Worm (Caenorhabditis elegans) whole organism, L2 larva: ENCODE measurements around the gene cyp-33C2.

ENCODE experiments used
- C34F6.9 ChIP-seq: fragments of 150-350 bp; optimal IDR thresholded peaks from 2 replicates; lab custom pipeline; 2014; ENCODE audit warnings: missing biosample characterization, missing genetic modification characterization
- F13H6.1 ChIP-seq: sonication (generic microtip); optimal IDR thresholded peaks from 2 replicates; lab custom pipeline; 2016; ENCODE audit warnings: missing genetic modification characterization, missing compliant biosample characterization
- R02D3.7 ChIP-seq: fragments of 150-350 bp; optimal IDR thresholded peaks from 2 replicates; lab custom pipeline; 2014; ENCODE audit warnings: missing biosample characterization, missing genetic modification characterization
- Y55F3AM.14 ChIP-seq: fragments of 200-800 bp; sonication (Bioruptor generic); optimal IDR thresholded peaks from 2 replicates; lab custom pipeline; 2018; ENCODE audit warnings: mild to moderate bottlenecking, missing genetic modification characterization, missing compliant biosample characterization
- ZK546.5 ChIP-seq: sonication (generic microtip); optimal IDR thresholded peaks from 2 replicates; lab custom pipeline; 2017; ENCODE audit warnings: missing biosample characterization, missing genetic modification characterization
- alr-1 ChIP-seq: fragments of 150-350 bp; optimal IDR thresholded peaks from 2 replicates; lab custom pipeline; 2014; ENCODE audit warnings: missing biosample characterization, missing genetic modification characterization
- ama-1 ChIP-seq: fragments of 150-350 bp; optimal IDR thresholded peaks from 2 replicates; lab custom pipeline; 2018; ENCODE audit warnings: inconsistent platforms
- blmp-1 ChIP-seq: sonication (generic microtip); optimal IDR thresholded peaks from 2 replicates; lab custom pipeline; 2017; ENCODE audit warnings: missing genetic modification characterization, mild to moderate bottlenecking, missing compliant biosample characterization, antibody characterized with exemption, moderate library complexity; ENCODE audit not compliant: insufficient read depth
- ceh-16 ChIP-seq: fragments of 150-350 bp; optimal IDR thresholded peaks from 2 replicates; lab custom pipeline; 2014; ENCODE audit warnings: missing biosample characterization, missing genetic modification characterization
- ceh-82 ChIP-seq: fragments of 150-350 bp; optimal IDR thresholded peaks from 2 replicates; lab custom pipeline; 2014; ENCODE audit warnings: missing biosample characterization, missing genetic modification characterization
- crh-2 ChIP-seq: sonication (generic microtip); optimal IDR thresholded peaks from 2 replicates; lab custom pipeline; 2017; ENCODE audit warnings: missing biosample characterization, missing genetic modification characterization
- dmd-4 ChIP-seq: sonication (generic microtip); optimal IDR thresholded peaks from 2 replicates; lab custom pipeline; 2017; ENCODE audit warnings: missing biosample characterization, missing genetic modification characterization
- egl-27 ChIP-seq: sonication (generic microtip); optimal IDR thresholded peaks from 3 replicates; lab custom pipeline; 2017; ENCODE audit warnings: missing biosample characterization, missing genetic modification reagents, missing genetic modification characterization
- elt-1 ChIP-seq: fragments of 150-350 bp; optimal IDR thresholded peaks from 2 replicates; lab custom pipeline; 2014; ENCODE audit warnings: missing biosample characterization, missing genetic modification characterization
- elt-3 ChIP-seq: sonication (generic microtip); optimal IDR thresholded peaks from 2 replicates; lab custom pipeline; 2017; ENCODE audit warnings: missing biosample characterization, missing genetic modification characterization
- fos-1 ChIP-seq: fragments of 150-350 bp; optimal IDR thresholded peaks from 2 replicates; lab custom pipeline; 2014; ENCODE audit warnings: missing biosample characterization, missing genetic modification characterization
- gmeb-1 ChIP-seq: fragments of 150-350 bp; optimal IDR thresholded peaks from 2 replicates; lab custom pipeline; 2014; ENCODE audit warnings: missing biosample characterization, missing genetic modification characterization
- lin-11 ChIP-seq: fragments of 150-350 bp; sonication (generic microtip); optimal IDR thresholded peaks from 2 replicates; lab custom pipeline; 2014; ENCODE audit warnings: missing biosample characterization, missing genetic modification characterization, inconsistent platforms, mixed read lengths
- lin-13 ChIP-seq: fragments of 150-350 bp; optimal IDR thresholded peaks from 2 replicates; lab custom pipeline; 2014; ENCODE audit warnings: missing biosample characterization, missing genetic modification reagents, missing genetic modification characterization
- lin-39 ChIP-seq: fragments of 150-350 bp; optimal IDR thresholded peaks from 2 replicates; lab custom pipeline; 2014; ENCODE audit warnings: missing biosample characterization, missing genetic modification reagents, missing genetic modification characterization
- lsy-2 ChIP-seq, 2 experiments: fragments of 150-350 bp in 1 of 2; sonication (generic microtip) in 1 of 2; optimal IDR thresholded peaks; 2 replicates each; lab custom pipeline; 2014 to 2017; ENCODE audit warnings: missing biosample characterization in 2 of 2, missing genetic modification characterization in 2 of 2
- mab-5 ChIP-seq: fragments of 150-350 bp; optimal IDR thresholded peaks from 2 replicates; lab custom pipeline; 2014; ENCODE audit warnings: missing biosample characterization, missing genetic modification characterization
- mbf-1 ChIP-seq: sonication (generic microtip); optimal IDR thresholded peaks from 2 replicates; lab custom pipeline; 2017; ENCODE audit warnings: missing biosample characterization, missing genetic modification characterization
- mdl-1 ChIP-seq, 2 experiments: fragments of 150-350 bp in 1 of 2; sonication (generic microtip) in 1 of 2; optimal IDR thresholded peaks; 2 replicates each; lab custom pipeline; 2017; ENCODE audit warnings: missing biosample characterization in 2 of 2, missing genetic modification characterization in 2 of 2
- nhr-10 ChIP-seq: sonication (generic microtip); optimal IDR thresholded peaks from 2 replicates; lab custom pipeline; 2017; ENCODE audit warnings: missing biosample characterization, missing genetic modification characterization
- nhr-12 ChIP-seq: fragments of 150-350 bp; optimal IDR thresholded peaks from 2 replicates; lab custom pipeline; 2014; ENCODE audit warnings: missing biosample characterization, missing genetic modification characterization
- nhr-129 ChIP-seq: fragments of 150-350 bp; optimal IDR thresholded peaks from 2 replicates; lab custom pipeline; 2014; ENCODE audit warnings: missing biosample characterization, missing genetic modification characterization
- nhr-21 ChIP-seq: fragments of 150-350 bp; optimal IDR thresholded peaks from 2 replicates; lab custom pipeline; 2014; ENCODE audit warnings: missing biosample characterization, missing genetic modification characterization
- nhr-23 ChIP-seq: fragments of 150-350 bp; optimal IDR thresholded peaks from 2 replicates; lab custom pipeline; 2014; ENCODE audit warnings: missing biosample characterization, missing genetic modification reagents, missing genetic modification characterization
- nhr-6 ChIP-seq: fragments of 150-350 bp; optimal IDR thresholded peaks from 2 replicates; lab custom pipeline; 2014; ENCODE audit warnings: missing biosample characterization, missing genetic modification characterization
- nhr-77 ChIP-seq: fragments of 150-350 bp; optimal IDR thresholded peaks from 2 replicates; lab custom pipeline; 2014; ENCODE audit warnings: missing biosample characterization, missing genetic modification characterization
- peb-1 ChIP-seq: fragments of 150-350 bp; optimal IDR thresholded peaks from 2 replicates; lab custom pipeline; 2014; ENCODE audit warnings: missing biosample characterization, missing genetic modification characterization
- sem-4 ChIP-seq: fragments of 150-350 bp; optimal IDR thresholded peaks from 2 replicates; lab custom pipeline; 2014; ENCODE audit warnings: missing biosample characterization, missing genetic modification reagents, missing genetic modification characterization
- skn-1 ChIP-seq: sonication (generic microtip); optimal IDR thresholded peaks from 2 replicates; lab custom pipeline; 2017; ENCODE audit warnings: missing biosample characterization, missing genetic modification characterization
- sma-9 ChIP-seq, 2 experiments: fragments of 150-350 bp in 1 of 2; sonication (generic microtip) in 1 of 2; optimal IDR thresholded peaks; 2 replicates each; lab custom pipeline; 2014 to 2016; ENCODE audit warnings: missing genetic modification characterization in 2 of 2, mild to moderate bottlenecking in 1 of 2, missing biosample characterization in 1 of 2, missing compliant biosample characterization in 1 of 2, missing genetic modification reagents in 1 of 2, moderate library complexity in 1 of 2
- snpc-4 ChIP-seq: fragments of 150-350 bp; optimal IDR thresholded peaks from 2 replicates; lab custom pipeline; 2014; ENCODE audit warnings: missing biosample characterization, missing genetic modification characterization
- unc-55 ChIP-seq: fragments of 150-350 bp; sonication (generic microtip); optimal IDR thresholded peaks from 3 replicates; lab custom pipeline; 2014; ENCODE audit warnings: missing biosample characterization, missing genetic modification reagents, missing genetic modification characterization
- unc-62 ChIP-seq: fragments of 150-350 bp; optimal IDR thresholded peaks from 2 replicates; lab custom pipeline; 2014; ENCODE audit warnings: missing biosample characterization, missing genetic modification reagents, missing genetic modification characterization
- zag-1 ChIP-seq: fragments of 150-350 bp; optimal IDR thresholded peaks from 2 replicates; lab custom pipeline; 2014; ENCODE audit warnings: missing biosample characterization, missing genetic modification characterization
- ztf-1 ChIP-seq: fragments of 200-800 bp; sonication (Bioruptor generic); conservative IDR thresholded peaks from 2 replicates; pipeline ENCODE4 v1.3.6; 2022; ENCODE audit warnings: missing genetic modification characterization, missing compliant biosample characterization
- ztf-11 ChIP-seq: sonication (generic microtip); optimal IDR thresholded peaks from 2 replicates; lab custom pipeline; 2017; ENCODE audit warnings: missing biosample characterization, missing genetic modification characterization
- ztf-4 ChIP-seq: fragments of 150-350 bp; optimal IDR thresholded peaks from 2 replicates; lab custom pipeline; 2014; ENCODE audit warnings: missing biosample characterization, missing genetic modification characterization

cyp-33C2 gene

DNA sequence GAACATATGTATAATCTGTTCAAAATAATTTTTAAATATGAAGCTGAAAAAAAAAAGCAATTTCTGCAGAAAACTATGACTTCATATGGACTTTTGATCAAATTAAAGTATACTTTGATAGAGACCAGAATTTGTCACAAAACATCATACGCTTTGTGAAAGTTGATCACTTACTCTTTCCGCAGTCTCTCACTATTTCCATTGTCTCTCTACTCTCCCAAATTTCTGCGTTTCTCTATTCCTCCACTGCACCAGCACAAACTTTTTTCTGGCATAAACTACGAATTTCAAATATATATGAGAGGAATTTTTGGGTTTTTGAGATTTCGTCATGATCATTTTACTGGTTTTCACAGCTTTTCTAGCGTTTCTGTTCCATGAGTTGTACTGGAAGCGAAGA, 52.6 kb downstream of the cyp-33C2 start, which contains the start of gene cyp-33C4:
TSS of gene cyp-33C4 (plus strand) at position 293 of the 400 bp plus-strand sequence.
- TF ChIP-seq skn-1 (tag; lab: Kevin White, UChicago) (no peak), ama-1 (lab: Kevin White, UChicago) (no peak), lin-13 (GFP tag; lab: Kevin White, UChicago) (no peak), egl-27 (tag; lab: Kevin White, UChicago) (no peak), nhr-23 (tag; lab: Kevin White, UChicago) (no peak), lsy-2 (tag; optimal IDR thresholded peaks at IDR 0.05; lab: Kevin White, UChicago) (no peak), mdl-1 (tag; optimal IDR thresholded peaks at IDR 0.05; lab: Kevin White, UChicago) (no peak), nhr-77 (tag; lab: Kevin White, UChicago) (no peak), ZK546.5 (tag; lab: Kevin White, UChicago) (no peak), ceh-16 (no peak), zag-1 (tag; lab: Kevin White, UChicago) (no peak), alr-1 (no peak), nhr-129 (peak; percentile 7), lin-11 (no peak), crh-2 (tag; lab: Kevin White, UChicago) (no peak), F13H6.1 (tag; lab: Kevin White, UChicago) (no peak), fos-1 (tag; lab: Kevin White, UChicago) (peak; percentile 31), mab-5 (tag; lab: Kevin White, UChicago) (no peak), blmp-1 (tag; lab: Kevin White, UChicago) (no peak), nhr-21 (tag; lab: Kevin White, UChicago) (no peak), lin-39 (no peak), R02D3.7 (no peak), mbf-1 (tag; lab: Kevin White, UChicago) (no peak), nhr-6 (tag; lab: Kevin White, UChicago) (no peak), dmd-4 (tag; lab: Kevin White, UChicago) (no peak), elt-3 (tag; lab: Kevin White, UChicago) (no peak), elt-1 (tag; lab: Kevin White, UChicago) (no peak), sma-9 (GFP tag; optimal IDR thresholded peaks at IDR 0.05; lab: Kevin White, UChicago) (peak; percentile 32), sma-9 (tag; optimal IDR thresholded peaks at IDR 0.05; lab: Kevin White, UChicago) (no peak), ceh-82 (no peak), ztf-4 (tag; lab: Kevin White, UChicago) (no peak), unc-62 (no peak), ztf-1 (GFP tag; lab: Robert Waterston, UW) (no peak), sem-4 (tag; lab: Kevin White, UChicago) (no peak), ztf-11 (tag; lab: Kevin White, UChicago) (no peak), gmeb-1 (tag; lab: Kevin White, UChicago) (peak; percentile 3), unc-55 (GFP tag; lab: Kevin White, UChicago) (peak; percentile 34), peb-1 (tag; lab: Kevin White, UChicago) (no peak), Y55F3AM.14 (GFP tag; lab: Kevin White, UChicago) (no peak), C34F6.9 (tag; lab: Kevin White, UChicago) (peak; percentile 28), snpc-4 (no peak), nhr-12 (tag; lab: Kevin White, UChicago) (no peak), nhr-10 (tag; lab: Kevin White, UChicago) (no peak)
- TF ChIP-seq, all 48 proteins: peak for 6
